Fruit fly (Drosophila melanogaster) whole organism, adult: ENCODE data around the gene CG34125.

Source experiments
- CG11617 ChIP-seq: fragments of 200-800 bp; sonication (Bioruptor generic); optimal IDR thresholded peaks from 2 replicates; lab custom pipeline; 2017; ENCODE audit warnings: mild to moderate bottlenecking, missing biosample characterization, missing genetic modification reagents, missing genetic modification characterization
- CG12768 ChIP-seq: fragments of 200-800 bp; sonication (Bioruptor generic); optimal IDR thresholded peaks from 2 replicates; lab custom pipeline; 2017; ENCODE audit warnings: missing biosample characterization, missing genetic modification characterization, mild to moderate bottlenecking, moderate library complexity, missing genetic modification reagents
- CG14711 ChIP-seq: fragments of 200-800 bp; sonication (Bioruptor generic); optimal IDR thresholded peaks from 2 replicates; lab custom pipeline; 2018; ENCODE audit warnings: missing biosample characterization, mild to moderate bottlenecking, missing genetic modification characterization, moderate library complexity
- CG1620 ChIP-seq: fragments of 200-800 bp; sonication (Bioruptor generic); optimal IDR thresholded peaks from 2 replicates; lab custom pipeline; 2016; ENCODE audit warnings: missing biosample characterization, missing genetic modification characterization
- CG33017 ChIP-seq: fragments of 200-800 bp; sonication (Bioruptor generic); optimal IDR thresholded peaks from 2 replicates; lab custom pipeline; 2018; ENCODE audit warnings: missing biosample characterization, mild to moderate bottlenecking, missing genetic modification characterization, moderate library complexity
- CG5204 ChIP-seq: fragments of 200-800 bp; sonication (Bioruptor generic); optimal IDR thresholded peaks from 2 replicates; lab custom pipeline; 2016; ENCODE audit warnings: missing biosample characterization, missing genetic modification characterization
- CG7045 ChIP-seq: fragments of 200-800 bp; sonication (Bioruptor generic); optimal IDR thresholded peaks from 2 replicates; lab custom pipeline; 2017; ENCODE audit warnings: missing biosample characterization, mild to moderate bottlenecking, missing genetic modification characterization
- CG7101 ChIP-seq: fragments of 200-800 bp; sonication (Bioruptor generic); optimal IDR thresholded peaks from 2 replicates; lab custom pipeline; 2018; ENCODE audit warnings: missing biosample characterization, mild to moderate bottlenecking, missing genetic modification characterization, moderate library complexity
- Clk ChIP-seq: fragments of 200-800 bp; sonication (Bioruptor generic); optimal IDR thresholded peaks from 2 replicates; lab custom pipeline; 2017; ENCODE audit warnings: missing biosample characterization, missing genetic modification characterization
- Crg-1 ChIP-seq: fragments of 200-800 bp; sonication (Bioruptor generic); optimal IDR thresholded peaks from 2 replicates; lab custom pipeline; 2016; ENCODE audit warnings: missing biosample characterization, missing genetic modification characterization
- Hr96 ChIP-seq: fragments of 200-800 bp; sonication (Bioruptor generic); optimal IDR thresholded peaks from 2 replicates; lab custom pipeline; 2016; ENCODE audit warnings: missing biosample characterization, missing genetic modification characterization
- Mnt ChIP-seq: fragments of 200-800 bp; sonication (Bioruptor generic); optimal IDR thresholded peaks from 2 replicates; lab custom pipeline; 2016; ENCODE audit warnings: missing biosample characterization, mild to moderate bottlenecking, missing genetic modification characterization
- bab1 ChIP-seq: fragments of 200-800 bp; sonication (Bioruptor generic); optimal IDR thresholded peaks from 3 replicates; lab custom pipeline; 2019; ENCODE audit warnings: missing biosample characterization, mild to moderate bottlenecking, missing genetic modification characterization, moderate library complexity
- cic ChIP-seq: fragments of 200-800 bp; sonication (Bioruptor generic); optimal IDR thresholded peaks from 2 replicates; lab custom pipeline; 2017; ENCODE audit warnings: missing biosample characterization, mild to moderate bottlenecking, missing genetic modification characterization, moderate library complexity
- cnc ChIP-seq, 2 experiments: fragments of >200 bp; optimal IDR thresholded peaks; 2 replicates each; lab custom pipeline; 2017
- kay ChIP-seq: fragments of 200-800 bp; sonication (Bioruptor generic); peaks from one replicate; lab custom pipeline; 2016; ENCODE audit warnings: missing biosample characterization, missing genetic modification characterization, borderline replicate concordance
- ovo ChIP-seq: fragments of 200-800 bp; sonication (Bioruptor generic); optimal IDR thresholded peaks from 2 replicates; lab custom pipeline; 2016; ENCODE audit warnings: missing biosample characterization, missing genetic modification characterization
- pad ChIP-seq: fragments of 200-800 bp; sonication (Bioruptor generic); optimal IDR thresholded peaks from 3 replicates; lab custom pipeline; 2017; ENCODE audit warnings: missing biosample characterization, missing genetic modification characterization, mild to moderate bottlenecking, moderate library complexity, missing genetic modification reagents
- tj ChIP-seq: fragments of 200-800 bp; sonication (Bioruptor generic); optimal IDR thresholded peaks from 3 replicates; lab custom pipeline; 2017; ENCODE audit warnings: missing biosample characterization, mild to moderate bottlenecking, missing genetic modification characterization, moderate library complexity
- toe ChIP-seq: fragments of 200-800 bp; sonication (Bioruptor generic); optimal IDR thresholded peaks from 2 replicates; lab custom pipeline; 2016; ENCODE audit warnings: missing biosample characterization, missing genetic modification characterization

CG34125 gene

DNA sequence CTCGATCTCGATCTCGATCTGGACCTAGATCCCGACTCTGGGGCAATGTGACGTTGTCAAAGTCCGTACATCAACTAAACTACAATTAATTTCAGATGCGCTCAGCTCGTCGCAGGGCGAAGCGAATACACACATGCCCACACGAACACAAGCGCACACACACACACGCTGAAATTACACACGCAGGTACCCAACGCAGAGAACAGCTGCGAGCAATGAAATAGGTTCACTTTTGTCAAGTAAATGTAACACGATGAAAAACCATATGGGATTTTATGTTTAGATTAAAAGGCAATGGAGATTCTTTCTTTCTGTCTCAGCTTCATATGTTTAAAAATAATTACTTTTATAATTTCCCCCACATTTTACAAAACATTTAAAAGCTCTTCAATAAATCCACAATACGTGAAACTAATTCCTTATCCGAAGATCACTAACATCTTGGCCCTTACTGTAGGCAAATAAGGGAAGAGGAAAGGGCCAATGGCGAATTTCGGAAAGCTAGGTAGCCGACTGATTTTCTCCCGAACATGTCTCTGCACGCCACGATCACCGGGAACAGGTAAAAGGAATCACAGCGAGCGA lies 34.9 kb downstream of the CG34125 start:
- TF ChIP-seq CG7101 (tag; lab: Kevin White, UChicago) (peak; percentile 92), ovo (GFP tag; lab: Kevin White, UChicago) (peak; percentile 41), toe (GFP tag; lab: Kevin White, UChicago) (peak; percentile 80), cnc (optimal IDR thresholded peaks at IDR 0.05; lab: Kevin White, UChicago) (no peak), CG1620 (peak; percentile 34), Mnt (GFP tag; lab: Kevin White, UChicago) (peak; percentile 65), CG14711 (tag; lab: Kevin White, UChicago) (peak; percentile 76), Crg-1 (GFP tag; lab: Kevin White, UChicago) (no peak), kay (GFP tag; lab: Kevin White, UChicago) (peak; percentile 95), Hr96 (GFP tag; lab: Kevin White, UChicago) (peak; percentile 77), CG33017 (peak; percentile 95), Clk (GFP tag; lab: Kevin White, UChicago) (peak; percentile 56), CG5204 (GFP tag; lab: Kevin White, UChicago) (peak; percentile 91), tj (GFP tag; lab: Kevin White, UChicago) (peak; percentile 18), CG12768 (peak; percentile 83), CG11617 (peak; percentile 86), pad (GFP tag; lab: Kevin White, UChicago) (peak; percentile 18), cic (GFP tag; lab: Kevin White, UChicago) (peak; percentile 55), CG7045 (GFP tag; lab: Kevin White, UChicago) (peak; percentile 72), bab1 (peak; percentile 76)

DNA sequence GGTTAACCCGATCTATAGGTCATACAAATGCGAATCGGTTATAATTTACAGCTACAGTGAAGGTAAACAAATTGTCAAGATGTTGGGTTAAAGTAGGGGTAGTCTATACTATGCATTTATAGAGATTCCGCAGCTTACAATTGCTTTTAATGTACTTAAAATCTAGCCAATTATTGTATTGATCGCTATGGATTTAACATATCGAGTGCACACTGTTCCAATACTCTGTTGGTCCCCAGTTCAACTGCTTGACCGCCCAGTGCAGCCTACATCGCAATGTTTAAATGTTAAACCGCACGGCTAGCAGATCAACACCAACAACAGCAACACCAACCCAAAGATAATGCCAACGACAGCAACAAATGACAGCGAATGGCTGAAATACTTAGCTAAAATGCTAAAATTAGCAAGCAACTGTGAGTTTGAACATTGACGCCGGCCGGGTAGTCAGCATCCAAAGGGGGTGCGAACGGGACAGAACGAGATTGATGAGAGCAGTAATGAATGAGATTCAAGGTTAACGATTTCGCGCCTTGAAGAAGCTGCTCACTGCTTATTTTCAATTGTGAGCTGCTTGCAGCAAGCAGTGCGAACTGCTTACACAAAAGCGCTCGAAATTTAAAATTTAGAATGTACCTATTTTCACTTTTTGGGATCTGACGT lies 35.6 kb downstream of the CG34125 start:
- TF ChIP-seq cnc (optimal IDR thresholded peaks at IDR 0.05; lab: Kevin White, UChicago) (no peak), pad (GFP tag; lab: Kevin White, UChicago) (peak; percentile 97), toe (GFP tag; lab: Kevin White, UChicago) (no peak), tj (GFP tag; lab: Kevin White, UChicago) (peak; percentile 68), kay (GFP tag; lab: Kevin White, UChicago) (peak; percentile 33), CG12768 (peak; percentile 11), CG11617 (no peak), CG7101 (tag; lab: Kevin White, UChicago) (no peak), CG7045 (GFP tag; lab: Kevin White, UChicago) (no peak), CG14711 (tag; lab: Kevin White, UChicago) (peak; percentile 35), cic (GFP tag; lab: Kevin White, UChicago) (peak; percentile 72)

DNA sequence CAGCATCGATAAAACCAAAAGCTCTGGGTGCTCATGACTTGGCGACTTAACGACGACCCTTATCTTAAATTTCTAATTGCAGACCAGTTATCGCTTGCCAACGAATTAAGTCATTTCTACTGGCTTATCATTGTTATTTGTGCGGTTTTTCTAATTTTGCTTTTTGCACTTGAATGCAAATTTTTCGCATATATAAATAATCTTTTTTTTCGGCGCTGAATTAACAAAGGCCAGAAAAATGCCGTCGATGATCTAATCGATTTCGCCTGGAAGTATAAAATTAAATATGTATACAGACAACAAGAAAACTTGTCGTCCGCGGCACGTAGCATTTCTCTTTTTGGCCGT lies 36.1 kb downstream of the CG34125 start:
- peak; percentile 41 for TF ChIP-seq kay (GFP tag; lab: Kevin White, UChicago)
- TF ChIP-seq bab1 = no peak

DNA sequence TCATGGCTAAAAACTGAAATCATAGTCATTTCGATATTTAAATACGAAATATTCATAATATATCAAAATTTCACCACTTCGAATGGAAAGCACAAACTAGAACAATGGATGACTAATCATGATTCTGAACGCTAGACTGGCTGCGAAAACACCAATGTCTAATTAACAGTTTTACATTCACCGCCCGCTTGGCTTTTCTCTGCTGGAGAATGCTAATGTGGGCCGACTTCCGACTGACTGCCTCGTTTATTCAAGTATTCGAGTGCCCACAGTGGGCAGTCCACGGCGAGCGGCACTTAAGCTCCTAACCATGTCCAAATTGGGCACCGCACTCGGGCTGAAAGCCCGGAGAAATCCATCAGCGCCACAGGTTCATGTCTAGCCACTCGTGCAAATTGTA lies 36.6 kb downstream of the CG34125 start:
- TF ChIP-seq pad (GFP tag; lab: Kevin White, UChicago) (no peak), CG7101 (tag; lab: Kevin White, UChicago) (no peak), CG1620 (no peak), bab1 (no peak), ovo (GFP tag; lab: Kevin White, UChicago) (no peak), toe (GFP tag; lab: Kevin White, UChicago) (no peak), CG5204 (GFP tag; lab: Kevin White, UChicago) (no peak), CG14711 (tag; lab: Kevin White, UChicago) (no peak), cic (GFP tag; lab: Kevin White, UChicago) (no peak), tj (GFP tag; lab: Kevin White, UChicago) (no peak), cnc (optimal IDR thresholded peaks at IDR 0.05; lab: Kevin White, UChicago) (no peak), Clk (GFP tag; lab: Kevin White, UChicago) (no peak), Hr96 (GFP tag; lab: Kevin White, UChicago) (no peak), CG7045 (GFP tag; lab: Kevin White, UChicago) (no peak), Crg-1 (GFP tag; lab: Kevin White, UChicago) (no peak), CG12768 (no peak), kay (GFP tag; lab: Kevin White, UChicago) (no peak)

DNA sequence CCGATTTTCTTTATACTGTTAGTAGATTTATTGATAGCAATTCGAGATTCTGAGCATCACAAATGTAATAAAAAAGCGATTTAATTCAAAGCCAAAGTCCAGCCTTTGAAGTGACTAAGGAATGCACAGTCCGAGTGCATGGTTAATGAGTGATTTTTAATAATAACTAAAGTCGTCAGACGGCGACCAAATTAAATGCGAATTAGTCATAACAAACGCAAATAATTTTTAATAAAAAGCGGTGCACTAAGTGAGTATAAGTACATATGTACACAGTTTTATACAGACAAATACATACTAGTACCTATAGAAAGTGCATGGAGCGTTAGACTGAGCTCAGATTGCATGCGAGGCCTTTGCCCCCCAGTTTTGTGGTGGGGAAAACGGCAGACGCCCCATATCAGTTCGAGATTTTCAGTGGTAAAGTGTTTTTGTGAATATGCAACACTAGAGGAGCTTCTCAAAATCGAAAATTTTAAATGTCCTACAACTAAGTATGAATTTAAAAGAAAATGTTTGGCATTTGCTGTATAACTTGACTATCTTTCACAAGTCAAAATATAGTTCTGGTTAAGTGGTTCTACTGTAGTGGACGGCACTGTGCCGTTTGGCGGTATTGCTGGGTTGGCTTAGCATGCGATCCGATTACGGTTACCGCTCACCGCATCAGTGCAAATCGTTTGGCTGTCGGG lies 37.4 kb downstream of the CG34125 start:
- TF ChIP-seq cnc (optimal IDR thresholded peaks at IDR 0.05; lab: Kevin White, UChicago) (no peak), CG14711 (tag; lab: Kevin White, UChicago) (peak; percentile 52), CG1620 (no peak), Clk (GFP tag; lab: Kevin White, UChicago) (peak; percentile 13), ovo (GFP tag; lab: Kevin White, UChicago) (no peak), cic (GFP tag; lab: Kevin White, UChicago) (peak; percentile 70), Mnt (GFP tag; lab: Kevin White, UChicago) (peak; percentile 32), tj (GFP tag; lab: Kevin White, UChicago) (peak; percentile 64), CG5204 (GFP tag; lab: Kevin White, UChicago) (peak; percentile 7), CG33017 (peak; percentile 85), CG12768 (peak; percentile 82), CG11617 (peak; percentile 54), toe (GFP tag; lab: Kevin White, UChicago) (peak; percentile 25), bab1 (peak; percentile 10), CG7045 (GFP tag; lab: Kevin White, UChicago) (peak; percentile 74), pad (GFP tag; lab: Kevin White, UChicago) (peak; percentile 39), Crg-1 (GFP tag; lab: Kevin White, UChicago) (peak; percentile 29), CG7101 (tag; lab: Kevin White, UChicago) (peak; percentile 76), Hr96 (GFP tag; lab: Kevin White, UChicago) (peak; percentile 36), kay (GFP tag; lab: Kevin White, UChicago) (peak; percentile 97)
